Comparison of ENCODE assay signal across 1 fruit fly cellular context in genomic region chr3L:270760-271500, dm6.
TF ChIP-seq lines count a peak whose summit lies in the region.

miple2 (plus strand) TSS chr3L:271200.

TF ChIP-seq in whole organism, embryonic, 481 proteins besides CTCF, POLR2A, EP300 and RAD21 (continued from another document and continues in another):
- TF ChIP-seq lov (optimal IDR thresholded peaks at IDR 0.05; lab: Kevin White, UChicago) (no peak), lov (GFP tag; IDR thresholded peaks at IDR 0.05; lab: Robert Waterston, UW) (no peak), Taf1 (GFP tag; IDR thresholded peaks at IDR 0.05; lab: Robert Waterston, UW) (no peak), jigr1 (GFP tag; IDR thresholded peaks at IDR 0.05; lab: Robert Waterston, UW) (no peak), insv (GFP tag; optimal IDR thresholded peaks at IDR 0.05; lab: Kevin White, UChicago) (peak in 1 of 2 experiments; percentile 3), HHEX (GFP tag; optimal IDR thresholded peaks at IDR 0.05; lab: Kevin White, UChicago) (peak; percentile 56), vnd (GFP tag; IDR thresholded peaks at IDR 0.05; lab: Robert Waterston, UW; ENCODE audit: partially characterized antibody) (no peak), CG7357 (GFP tag; IDR thresholded peaks at IDR 0.05; lab: Robert Waterston, UW) (no peak), CG6765 (GFP tag; optimal IDR thresholded peaks at IDR 0.05; lab: Kevin White, UChicago) (peak; percentile 38), Dfd (GFP tag; optimal IDR thresholded peaks at IDR 0.05; lab: Kevin White, UChicago) (no peak), Hr51 (GFP tag; optimal IDR thresholded peaks at IDR 0.05; lab: Kevin White, UChicago) (peak; percentile 11 to 62), CG14965 (GFP tag; optimal IDR thresholded peaks at IDR 0.05; lab: Kevin White, UChicago; ENCODE audit: borderline replicate concordance) (peak; percentile 10), CG15479 (GFP tag; optimal IDR thresholded peaks at IDR 0.05; lab: Kevin White, UChicago) (peak; percentile 93), bcd (GFP tag; optimal IDR thresholded peaks at IDR 0.05; lab: Kevin White, UChicago) (no peak), tap (tag; optimal IDR thresholded peaks at IDR 0.05; lab: Kevin White, UChicago) (peak; percentile 1), CG7745 (tag; optimal IDR thresholded peaks at IDR 0.05; lab: Kevin White, UChicago) (no peak), Dref (GFP tag; IDR thresholded peaks at IDR 0.05; lab: Robert Waterston, UW) (no peak), Optix (GFP tag; IDR thresholded peaks at IDR 0.05; lab: Robert Waterston, UW) (no peak), fu2 (GFP tag; optimal IDR thresholded peaks at IDR 0.05; lab: Kevin White, UChicago) (no peak), CG6254 (GFP tag; optimal IDR thresholded peaks at IDR 0.05; lab: Kevin White, UChicago) (peak; percentile 55), ham (GFP tag; IDR thresholded peaks at IDR 0.05; lab: Robert Waterston, UW) (no peak), CG10959 (GFP tag; IDR thresholded peaks at IDR 0.05; lab: Robert Waterston, UW) (no peak), croc (GFP tag; conservative IDR thresholded peaks at IDR 0.05; lab: Robert Waterston, UW) (no peak), CG11085 (GFP tag; IDR thresholded peaks at IDR 0.05; lab: Robert Waterston, UW) (no peak), knrl (GFP tag; IDR thresholded peaks at IDR 0.05; lab: Robert Waterston, UW; ENCODE audit: partially characterized antibody) (no peak), Hmr (GFP tag; optimal IDR thresholded peaks at IDR 0.05; lab: Kevin White, UChicago) (peak; percentile 66), CG11560 (tag; IDR thresholded peaks at IDR 0.05; lab: Robert Waterston, UW) (no peak), CG7987 (GFP tag; optimal IDR thresholded peaks at IDR 0.05; lab: Kevin White, UChicago) (peak; percentile 36), Fer3 (tag; optimal IDR thresholded peaks at IDR 0.05; lab: Kevin White, UChicago) (peak; percentile 15), CG9876 (GFP tag; optimal IDR thresholded peaks at IDR 0.05; lab: Kevin White, UChicago) (no peak), ac (GFP tag; optimal IDR thresholded peaks at IDR 0.05; lab: Kevin White, UChicago) (peak; percentile 40), Mad (GFP tag; optimal IDR thresholded peaks at IDR 0.05; lab: Kevin White, UChicago) (peak; percentile 13), tll (GFP tag; optimal IDR thresholded peaks at IDR 0.05; lab: Kevin White, UChicago) (peak in 1 of 2 experiments; percentile 72), CG33213 (GFP tag; optimal IDR thresholded peaks at IDR 0.05; lab: Kevin White, UChicago) (peak; percentile 37), btn (GFP tag; optimal IDR thresholded peaks at IDR 0.05; lab: Kevin White, UChicago) (peak; percentile 48), gcm (GFP tag; optimal IDR thresholded peaks at IDR 0.05; lab: Kevin White, UChicago) (no peak), Ets97D (GFP tag; optimal IDR thresholded peaks at IDR 0.05; lab: Kevin White, UChicago) (no peak), Meics (GFP tag; optimal IDR thresholded peaks at IDR 0.05; lab: Kevin White, UChicago) (peak; percentile 60), Elba2 (GFP tag; optimal IDR thresholded peaks at IDR 0.05; lab: Kevin White, UChicago) (no peak), CG15269 (tag; optimal IDR thresholded peaks at IDR 0.05; lab: Kevin White, UChicago) (peak; percentile 20), dmrt99B (tag; optimal IDR thresholded peaks at IDR 0.05; lab: Kevin White, UChicago) (peak; percentile 61), CG6689 (GFP tag; IDR thresholded peaks at IDR 0.05; lab: Robert Waterston, UW) (no peak), H15 (GFP tag; IDR thresholded peaks at IDR 0.05; lab: Robert Waterston, UW) (no peak), ftz-f1 (GFP tag; optimal IDR thresholded peaks at IDR 0.05; lab: Kevin White, UChicago) (no peak), CG8089 (GFP tag; optimal IDR thresholded peaks at IDR 0.05; lab: Kevin White, UChicago) (peak; percentile 43), Mes4 (GFP tag; optimal IDR thresholded peaks at IDR 0.05; lab: Kevin White, UChicago) (no peak), CG16815 (GFP tag; optimal IDR thresholded peaks at IDR 0.05; lab: Kevin White, UChicago) (no peak), ssp (GFP tag; IDR thresholded peaks at IDR 0.05; lab: Robert Waterston, UW) (no peak), CG2120 (GFP tag; optimal IDR thresholded peaks at IDR 0.05; lab: Kevin White, UChicago) (peak; percentile 60), run (tag; optimal IDR thresholded peaks at IDR 0.05; lab: Kevin White, UChicago) (no peak), tio (GFP tag; optimal IDR thresholded peaks at IDR 0.05; lab: Kevin White, UChicago) (no peak), slp2 (GFP tag; optimal IDR thresholded peaks at IDR 0.05; lab: Kevin White, UChicago) (peak; percentile 33), CG8290 (GFP tag; optimal IDR thresholded peaks at IDR 0.05; lab: Kevin White, UChicago) (peak; percentile 18), CG8290 (tag; optimal IDR thresholded peaks at IDR 0.05; lab: Kevin White, UChicago) (peak; percentile 46 to 79), ato (GFP tag; IDR thresholded peaks at IDR 0.05; lab: Robert Waterston, UW; ENCODE audit: partially characterized antibody) (no peak), Hr78 (GFP tag; optimal IDR thresholded peaks at IDR 0.05; lab: Kevin White, UChicago) (peak in 1 of 2 experiments; percentile 93), Ada2b (GFP tag; IDR thresholded peaks at IDR 0.05; lab: Robert Waterston, UW) (no peak), ash1 (GFP tag; optimal IDR thresholded peaks at IDR 0.05; lab: Kevin White, UChicago) (no peak), gsb-n (tag; optimal IDR thresholded peaks at IDR 0.05; lab: Kevin White, UChicago) (peak; percentile 58), ken (GFP tag; IDR thresholded peaks at IDR 0.05; lab: Robert Waterston, UW) (0 out of 3 replicates have a peak, but pooled peaks have one; percentile 25), caup (GFP tag; optimal IDR thresholded peaks at IDR 0.05; lab: Kevin White, UChicago; ENCODE audit: severe bottlenecking) (peak; percentile 28), CG10543 (GFP tag; optimal IDR thresholded peaks at IDR 0.05; lab: Kevin White, UChicago) (peak; percentile 70), Fer2 (tag; optimal IDR thresholded peaks at IDR 0.05; lab: Kevin White, UChicago) (no peak), CoRest (tag; optimal IDR thresholded peaks at IDR 0.05; lab: Kevin White, UChicago) (peak; percentile 43), CG3995 (GFP tag; optimal IDR thresholded peaks at IDR 0.05; lab: Kevin White, UChicago) (no peak), CG8388 (GFP tag; optimal IDR thresholded peaks at IDR 0.05; lab: Kevin White, UChicago) (peak; percentile 32), Bdp1 (GFP tag; optimal IDR thresholded peaks at IDR 0.05; lab: Kevin White, UChicago) (no peak), CG10431 (GFP tag; optimal IDR thresholded peaks at IDR 0.05; lab: Kevin White, UChicago) (peak; percentile 47), inv (GFP tag; IDR thresholded peaks at IDR 0.05; lab: Robert Waterston, UW; ENCODE audit: partially characterized antibody) (no peak), fd96Cb (tag; optimal IDR thresholded peaks at IDR 0.05; lab: Kevin White, UChicago) (peak; percentile 20), z (GFP tag; IDR thresholded peaks at IDR 0.05; lab: Robert Waterston, UW) (peak; percentile 98), Chrac-16 (GFP tag; optimal IDR thresholded peaks at IDR 0.05; lab: Kevin White, UChicago) (no peak), CG1233 (GFP tag; optimal IDR thresholded peaks at IDR 0.05; lab: Kevin White, UChicago) (peak; percentile 61), Deaf1 (tag; optimal IDR thresholded peaks at IDR 0.05; lab: Kevin White, UChicago) (peak; percentile 32), repo (GFP tag; optimal IDR thresholded peaks at IDR 0.05; lab: Kevin White, UChicago) (no peak), br (optimal IDR thresholded peaks at IDR 0.05; lab: Kevin White, UChicago) (no peak), fd102C (GFP tag; optimal IDR thresholded peaks at IDR 0.05; lab: Kevin White, UChicago) (peak; percentile 80), CG10565 (GFP tag; optimal IDR thresholded peaks at IDR 0.05; lab: Kevin White, UChicago) (no peak), zfh1 (GFP tag; IDR thresholded peaks at IDR 0.05; lab: Robert Waterston, UW) (0 out of 3 replicates have a peak, but pooled peaks have one; percentile 6), CG8924 (tag; optimal IDR thresholded peaks at IDR 0.05; lab: Kevin White, UChicago) (peak; percentile 34), en (GFP tag; optimal IDR thresholded peaks at IDR 0.05; lab: Kevin White, UChicago) (no peak), onecut (GFP tag; IDR thresholded peaks at IDR 0.05; lab: Robert Waterston, UW) (0 out of 2 replicates have a peak, but pooled peaks have one; percentile 25), ci (GFP tag; IDR thresholded peaks at IDR 0.05; lab: Robert Waterston, UW) (0 out of 3 replicates have a peak, but pooled peaks have one; percentile 6), ttk (GFP tag; IDR thresholded peaks at IDR 0.05; lab: Robert Waterston, UW) (no peak), Opbp (GFP tag; IDR thresholded peaks at IDR 0.05; lab: Robert Waterston, UW; ENCODE audit: partially characterized antibody) (no peak), HLH3B (GFP tag; IDR thresholded peaks at IDR 0.05; lab: Robert Waterston, UW) (no peak), CG7839 (tag; optimal IDR thresholded peaks at IDR 0.05; lab: Kevin White, UChicago) (no peak), CG9797 (GFP tag; optimal IDR thresholded peaks at IDR 0.05; lab: Kevin White, UChicago) (no peak), CG10979 (tag; optimal IDR thresholded peaks at IDR 0.05; lab: Kevin White, UChicago) (peak; percentile 58), CG14860 (GFP tag; IDR thresholded peaks at IDR 0.05; lab: Robert Waterston, UW; ENCODE audit: partially characterized antibody) (no peak), Tbp (GFP tag; optimal IDR thresholded peaks at IDR 0.05; lab: Kevin White, UChicago) (no peak), bowl (GFP tag; IDR thresholded peaks at IDR 0.05; lab: Robert Waterston, UW) (no peak), dati (GFP tag; IDR thresholded peaks at IDR 0.05; lab: Robert Waterston, UW) (no peak), tgo (GFP tag; IDR thresholded peaks at IDR 0.05; lab: Robert Waterston, UW) (no peak), maf-S (GFP tag; optimal IDR thresholded peaks at IDR 0.05; lab: Kevin White, UChicago) (peak; percentile 2), lbe (GFP tag; optimal IDR thresholded peaks at IDR 0.05; lab: Kevin White, UChicago) (no peak), esg (GFP tag; conservative IDR thresholded peaks at IDR 0.05; lab: Robert Waterston, UW) (no peak), CG4360 (GFP tag; IDR thresholded peaks at IDR 0.05; lab: Robert Waterston, UW) (no peak), sr (GFP tag; IDR thresholded peaks at IDR 0.05; lab: Robert Waterston, UW) (no peak), CG12391 (tag; optimal IDR thresholded peaks at IDR 0.05; lab: Kevin White, UChicago) (peak; percentile 46), CG1529 (GFP tag; optimal IDR thresholded peaks at IDR 0.05; lab: Kevin White, UChicago) (peak; percentile 55), CG2678 (tag; optimal IDR thresholded peaks at IDR 0.05; lab: Kevin White, UChicago) (peak; percentile 69), danr (GFP tag; IDR thresholded peaks at IDR 0.05; lab: Robert Waterston, UW) (no peak), ind (GFP tag; optimal IDR thresholded peaks at IDR 0.05; lab: Kevin White, UChicago) (peak; percentile 23), Hmx (GFP tag; optimal IDR thresholded peaks at IDR 0.05; lab: Kevin White, UChicago) (peak; percentile 28), lola (GFP tag; optimal IDR thresholded peaks at IDR 0.05; lab: Kevin White, UChicago) (peak in 1 of 3 experiments; percentile 62), CG12769 (tag; optimal IDR thresholded peaks at IDR 0.05; lab: Kevin White, UChicago) (peak; percentile 59), Stat92E (GFP tag; optimal IDR thresholded peaks at IDR 0.05; lab: Kevin White, UChicago) (peak in 1 of 3 experiments; percentile 16), CG15601 (tag; optimal IDR thresholded peaks at IDR 0.05; lab: Kevin White, UChicago) (peak; percentile 72), CG17568 (GFP tag; optimal IDR thresholded peaks at IDR 0.05; lab: Kevin White, UChicago) (peak; percentile 25), Sin3A (optimal IDR thresholded peaks at IDR 0.05; lab: Kevin White, UChicago) (no peak), cato (GFP tag; optimal IDR thresholded peaks at IDR 0.05; lab: Kevin White, UChicago; ENCODE audit: borderline replicate concordance) (no peak), jumu (GFP tag; optimal IDR thresholded peaks at IDR 0.05; lab: Kevin White, UChicago) (peak; percentile 36), hth (optimal IDR thresholded peaks at IDR 0.05; lab: Kevin White, UChicago) (no peak), CG13424 (tag; optimal IDR thresholded peaks at IDR 0.05; lab: Kevin White, UChicago) (peak; percentile 53), gt (GFP tag; IDR thresholded peaks at IDR 0.05; lab: Robert Waterston, UW) (no peak), CG42726 (GFP tag; IDR thresholded peaks at IDR 0.05; lab: Robert Waterston, UW; ENCODE audit: partially characterized antibody) (no peak), MESR4 (GFP tag; optimal IDR thresholded peaks at IDR 0.05; lab: Kevin White, UChicago) (peak; percentile 12), CG10274 (GFP tag; optimal IDR thresholded peaks at IDR 0.05; lab: Kevin White, UChicago) (peak; percentile 23), CG14014 (GFP tag; IDR thresholded peaks at IDR 0.05; lab: Robert Waterston, UW) (no peak), ro (GFP tag; IDR thresholded peaks at IDR 0.05; lab: Robert Waterston, UW) (no peak), Atf-2 (GFP tag; optimal IDR thresholded peaks at IDR 0.05; lab: Kevin White, UChicago) (peak; percentile 55), phol (tag; optimal IDR thresholded peaks at IDR 0.05; lab: Kevin White, UChicago) (peak; percentile 47), CkIIα-i1 (GFP tag; IDR thresholded peaks at IDR 0.05; lab: Robert Waterston, UW) (no peak), Jarid2 (GFP tag; optimal IDR thresholded peaks at IDR 0.05; lab: Kevin White, UChicago) (no peak), schlank (tag; optimal IDR thresholded peaks at IDR 0.05; lab: Kevin White, UChicago) (no peak), otp (GFP tag; IDR thresholded peaks at IDR 0.05; lab: Robert Waterston, UW) (no peak), kah (GFP tag; optimal IDR thresholded peaks at IDR 0.05; lab: Kevin White, UChicago) (peak; percentile 41), Side (GFP tag; optimal IDR thresholded peaks at IDR 0.05; lab: Kevin White, UChicago) (peak; percentile 53), abd-A (tag; optimal IDR thresholded peaks at IDR 0.05; lab: Kevin White, UChicago) (peak; percentile 51), unc-4 (GFP tag; IDR thresholded peaks at IDR 0.05; lab: Robert Waterston, UW; ENCODE audit: partially characterized antibody) (no peak), CG15073 (GFP tag; optimal IDR thresholded peaks at IDR 0.05; lab: Kevin White, UChicago) (no peak), Myb (GFP tag; optimal IDR thresholded peaks at IDR 0.05; lab: Kevin White, UChicago) (peak; percentile 23), CG13287 (GFP tag; IDR thresholded peaks at IDR 0.05; lab: Robert Waterston, UW; ENCODE audit: partially characterized antibody) (no peak)
